Fruit fly (Drosophila melanogaster) whole organism, embryonic: ENCODE data around the gene CG17187.

Source experiments
- Abd-B ChIP-seq: fragments of 200-800 bp; sonication (Bioruptor generic); optimal IDR thresholded peaks from 2 replicates; lab custom pipeline; 2018; ENCODE audit warnings: missing biosample characterization, mild to moderate bottlenecking, missing genetic modification characterization, moderate library complexity
- Adf1 ChIP-seq: fragments of 200-800 bp; sonication (Bioruptor generic); IDR thresholded peaks from 2 replicates; pipeline ENCODE4 v1.3.6; 2022; ENCODE audit warnings: missing biosample characterization, missing genetic modification characterization
- Asciz ChIP-seq: fragments of 200-800 bp; sonication (Bioruptor generic); optimal IDR thresholded peaks from 2 replicates; lab custom pipeline; 2017; ENCODE audit warnings: missing biosample characterization, mild to moderate bottlenecking, missing genetic modification characterization, missing genetic modification reagents
- BEAF-32 ChIP-seq: fragments of 200-800 bp; sonication (Bioruptor generic); optimal IDR thresholded peaks from 3 replicates; lab custom pipeline; 2017; ENCODE audit warnings: missing biosample characterization, missing genetic modification characterization, mild to moderate bottlenecking, moderate library complexity, missing genetic modification reagents
- C15 ChIP-seq: fragments of 200-800 bp; sonication (Bioruptor generic); IDR thresholded peaks from 3 replicates; pipeline ENCODE4 v1.3.6; 2022; ENCODE audit warnings: missing biosample characterization, missing genetic modification characterization
- CG11398 ChIP-seq: fragments of 200-800 bp; sonication (Bioruptor generic); optimal IDR thresholded peaks from 2 replicates; lab custom pipeline; 2016; ENCODE audit warnings: missing biosample characterization, missing genetic modification characterization
- CG11504 ChIP-seq: fragments of 200-800 bp; sonication (Bioruptor generic); optimal IDR thresholded peaks from 3 replicates; lab custom pipeline; 2019; ENCODE audit warnings: missing biosample characterization, mild to moderate bottlenecking, missing genetic modification characterization, moderate library complexity
- CG11695 ChIP-seq: fragments of 200-800 bp; sonication (Bioruptor generic); IDR thresholded peaks from 3 replicates; pipeline ENCODE4 v1.3.6; 2022; ENCODE audit warnings: missing biosample characterization, missing genetic modification characterization
- CG12104 ChIP-seq: fragments of 200-800 bp; sonication (Bioruptor generic); optimal IDR thresholded peaks from 3 replicates; lab custom pipeline; 2016; ENCODE audit warnings: missing biosample characterization, missing genetic modification characterization
- CG12236 ChIP-seq: fragments of 200-800 bp; sonication (Bioruptor generic); optimal IDR thresholded peaks from 2 replicates; lab custom pipeline; 2016; ENCODE audit warnings: missing biosample characterization, missing genetic modification characterization
- CG13894 ChIP-seq: fragments of 200-800 bp; sonication (Bioruptor generic); optimal IDR thresholded peaks from 3 replicates; lab custom pipeline; 2018; ENCODE audit warnings: missing biosample characterization, mild to moderate bottlenecking, missing genetic modification characterization, moderate library complexity
- CG1792 ChIP-seq: fragments of 200-800 bp; sonication (Bioruptor generic); optimal IDR thresholded peaks from 2 replicates; lab custom pipeline; 2016; ENCODE audit warnings: missing biosample characterization, missing genetic modification characterization
- CG30020 ChIP-seq: fragments of 200-800 bp; optimal IDR thresholded peaks from 2 replicates; lab custom pipeline; 2019; ENCODE audit warnings: missing biosample characterization, mild to moderate bottlenecking, missing genetic modification characterization, moderate library complexity
- CG32772 ChIP-seq: fragments of 200-800 bp; sonication (Bioruptor generic); IDR thresholded peaks from 2 replicates; pipeline ENCODE4 v1.3.6; 2022; ENCODE audit warnings: missing biosample characterization, missing genetic modification characterization
- CG4282 ChIP-seq: fragments of 200-800 bp; sonication (Bioruptor generic); optimal IDR thresholded peaks from 2 replicates; lab custom pipeline; 2016; ENCODE audit warnings: missing biosample characterization, missing genetic modification characterization
- CG4854 ChIP-seq: fragments of 200-800 bp; sonication (Bioruptor generic); optimal IDR thresholded peaks from 2 replicates; lab custom pipeline; 2016; ENCODE audit warnings: missing biosample characterization, missing genetic modification characterization, inconsistent platforms
- CG6254 ChIP-seq: fragments of 200-800 bp; sonication (Bioruptor generic); optimal IDR thresholded peaks from 3 replicates; lab custom pipeline; 2017; ENCODE audit warnings: mild to moderate bottlenecking, missing biosample characterization, missing genetic modification reagents, missing genetic modification characterization
- CG6791 ChIP-seq: fragments of 200-800 bp; sonication (Bioruptor generic); IDR thresholded peaks from 3 replicates; pipeline ENCODE4 v1.3.6; 2022; ENCODE audit warnings: missing biosample characterization, missing genetic modification characterization; ENCODE audit not compliant: partially characterized antibody
- CG8359 ChIP-seq: fragments of 200-800 bp; sonication (Bioruptor generic); optimal IDR thresholded peaks from 2 replicates; lab custom pipeline; 2017; ENCODE audit warnings: missing biosample characterization, mild to moderate bottlenecking, missing genetic modification characterization, borderline replicate concordance
- CG8478 ChIP-seq: fragments of >200 bp; optimal IDR thresholded peaks from 2 replicates; lab custom pipeline; 2018
- D ChIP-seq, 2 experiments: fragments of 200-800 bp in 1 of 2; fragments of >200 bp in 1 of 2; sonication (Bioruptor generic) in 1 of 2; optimal IDR thresholded peaks; 2 replicates in 1 of 2; 3 replicates in 1 of 2; lab custom pipeline; 2017; ENCODE audit warnings: mild to moderate bottlenecking in 1 of 2, missing biosample characterization in 1 of 2, missing genetic modification characterization in 1 of 2, missing genetic modification reagents in 1 of 2
- HLH54F ChIP-seq: fragments of 200-800 bp; sonication (Bioruptor generic); optimal IDR thresholded peaks from 3 replicates; lab custom pipeline; 2016; ENCODE audit warnings: missing biosample characterization, missing genetic modification characterization
- Hr3 ChIP-seq: fragments of 200-800 bp; sonication (Bioruptor generic); optimal IDR thresholded peaks from 3 replicates; lab custom pipeline; 2016; ENCODE audit warnings: missing biosample characterization, missing genetic modification characterization
- Lhr ChIP-seq: fragments of 200-800 bp; sonication (Bioruptor generic); optimal IDR thresholded peaks from 3 replicates; lab custom pipeline; 2017; ENCODE audit warnings: mild to moderate bottlenecking, missing biosample characterization, missing genetic modification reagents, missing genetic modification characterization
- Nf-YB ChIP-seq: fragments of 200-800 bp; sonication (Bioruptor generic); optimal IDR thresholded peaks from 3 replicates; lab custom pipeline; 2019; ENCODE audit warnings: missing biosample characterization, mild to moderate bottlenecking, missing genetic modification characterization, moderate library complexity
- PHDP ChIP-seq: fragments of 200-800 bp; sonication (Bioruptor generic); optimal IDR thresholded peaks from 3 replicates; lab custom pipeline; 2018; ENCODE audit warnings: missing biosample characterization, mild to moderate bottlenecking, missing genetic modification characterization, moderate library complexity
- Rfx ChIP-seq: fragments of 200-800 bp; sonication (Bioruptor generic); IDR thresholded peaks from 2 replicates; pipeline ENCODE4 v1.3.6; 2022; ENCODE audit warnings: missing biosample characterization, missing genetic modification characterization
- TFAM ChIP-seq: fragments of 200-800 bp; sonication (Bioruptor generic); optimal IDR thresholded peaks from 2 replicates; lab custom pipeline; 2017; ENCODE audit warnings: missing biosample characterization, missing genetic modification characterization, inconsistent platforms
- Tbp ChIP-seq: fragments of >200 bp; optimal IDR thresholded peaks from 2 replicates; lab custom pipeline; 2018; ENCODE audit warnings: missing biosample characterization, missing genetic modification characterization
- Usf ChIP-seq: fragments of 200-800 bp; sonication (Bioruptor generic); optimal IDR thresholded peaks from 2 replicates; lab custom pipeline; 2017; ENCODE audit warnings: missing genotype, missing biosample characterization, missing genetic modification characterization
- al ChIP-seq: fragments of 200-800 bp; sonication (Bioruptor generic); IDR thresholded peaks from 2 replicates; pipeline ENCODE4 v1.3.6; 2022; ENCODE audit warnings: missing biosample characterization, missing genetic modification characterization
- chm ChIP-seq: fragments of 200-800 bp; sonication (Bioruptor generic); IDR thresholded peaks from 2 replicates; pipeline ENCODE4 v1.3.6; 2022; ENCODE audit warnings: missing biosample characterization, missing genetic modification characterization
- chn ChIP-seq: fragments of 200-800 bp; sonication (Bioruptor generic); optimal IDR thresholded peaks from 2 replicates; lab custom pipeline; 2016; ENCODE audit warnings: missing biosample characterization, missing genetic modification characterization
- croc ChIP-seq: fragments of 200-800 bp; sonication (Bioruptor generic); conservative IDR thresholded peaks from 3 replicates; pipeline ENCODE4 v1.3.6; 2022; ENCODE audit warnings: missing biosample characterization, missing genetic modification characterization
- da ChIP-seq: fragments of 200-800 bp; sonication (Bioruptor generic); optimal IDR thresholded peaks from 2 replicates; lab custom pipeline; 2016; ENCODE audit warnings: missing biosample characterization, missing genetic modification characterization
- danr ChIP-seq: fragments of 200-800 bp; sonication (Bioruptor generic); IDR thresholded peaks from 2 replicates; pipeline ENCODE4 v1.3.6; 2022; ENCODE audit warnings: missing biosample characterization, missing genetic modification characterization
- dati ChIP-seq: fragments of 200-800 bp; sonication (Bioruptor generic); IDR thresholded peaks from 2 replicates; pipeline ENCODE4 v1.3.6; 2022; ENCODE audit warnings: missing biosample characterization, missing genetic modification characterization
- ewg ChIP-seq: fragments of 200-800 bp; sonication (Bioruptor generic); optimal IDR thresholded peaks from 3 replicates; lab custom pipeline; 2017; ENCODE audit warnings: mild to moderate bottlenecking, missing biosample characterization, missing genetic modification reagents, missing genetic modification characterization
- gce ChIP-seq: fragments of 200-800 bp; sonication (Bioruptor generic); IDR thresholded peaks from 3 replicates; pipeline ENCODE4 v1.3.6; 2022; ENCODE audit warnings: missing biosample characterization, missing genetic modification characterization
- grau ChIP-seq: fragments of 200-800 bp; optimal IDR thresholded peaks from 3 replicates; lab custom pipeline; 2019; ENCODE audit warnings: missing biosample characterization, mild to moderate bottlenecking, missing genetic modification characterization, moderate library complexity
- gro ChIP-seq: fragments of 200-800 bp; sonication (Bioruptor generic); optimal IDR thresholded peaks from 2 replicates; lab custom pipeline; 2016; ENCODE audit warnings: missing biosample characterization, missing genetic modification characterization
- hth ChIP-seq: fragments of >200 bp; optimal IDR thresholded peaks from 2 replicates; lab custom pipeline; 2017; ENCODE audit warnings: inconsistent platforms
- jumu ChIP-seq: fragments of 200-800 bp; sonication (Bioruptor generic); optimal IDR thresholded peaks from 3 replicates; lab custom pipeline; 2016; ENCODE audit warnings: missing biosample characterization, missing genetic modification characterization
- kay ChIP-seq: fragments of 200-800 bp; sonication (Bioruptor generic); optimal IDR thresholded peaks from 2 replicates; lab custom pipeline; 2016; ENCODE audit warnings: missing biosample characterization, missing genetic modification characterization
- p53 ChIP-seq: fragments of 200-800 bp; sonication (Bioruptor generic); optimal IDR thresholded peaks from 2 replicates; lab custom pipeline; 2016; ENCODE audit warnings: missing biosample characterization, missing genetic modification characterization
- pb ChIP-seq: fragments of 200-800 bp; sonication (Bioruptor generic); optimal IDR thresholded peaks from 3 replicates; lab custom pipeline; 2016; ENCODE audit warnings: missing biosample characterization, missing genetic modification characterization
- row ChIP-seq: fragments of 200-800 bp; sonication (Bioruptor generic); IDR thresholded peaks from 3 replicates; pipeline ENCODE4 v1.3.6; 2022; ENCODE audit warnings: missing biosample characterization, missing genetic modification characterization
- sisA ChIP-seq: fragments of 200-800 bp; sonication (Bioruptor generic); IDR thresholded peaks from 2 replicates; pipeline ENCODE4 v1.3.6; 2022; ENCODE audit warnings: missing biosample characterization, missing genetic modification characterization
- twi ChIP-seq: fragments of 200-800 bp; optimal IDR thresholded peaks from 2 replicates; lab custom pipeline; 2019; ENCODE audit warnings: missing biosample characterization, mild to moderate bottlenecking, missing genetic modification characterization, moderate library complexity
- tx ChIP-seq: fragments of 200-800 bp; sonication (Bioruptor generic); optimal IDR thresholded peaks from 2 replicates; lab custom pipeline; 2016; ENCODE audit warnings: missing biosample characterization, missing genetic modification characterization
- zen ChIP-seq: fragments of 200-800 bp; sonication (Bioruptor generic); optimal IDR thresholded peaks from 3 replicates; lab custom pipeline; 2018; ENCODE audit warnings: missing biosample characterization, mild to moderate bottlenecking, missing genetic modification characterization, moderate library complexity

Gene CG17187

DNA sequence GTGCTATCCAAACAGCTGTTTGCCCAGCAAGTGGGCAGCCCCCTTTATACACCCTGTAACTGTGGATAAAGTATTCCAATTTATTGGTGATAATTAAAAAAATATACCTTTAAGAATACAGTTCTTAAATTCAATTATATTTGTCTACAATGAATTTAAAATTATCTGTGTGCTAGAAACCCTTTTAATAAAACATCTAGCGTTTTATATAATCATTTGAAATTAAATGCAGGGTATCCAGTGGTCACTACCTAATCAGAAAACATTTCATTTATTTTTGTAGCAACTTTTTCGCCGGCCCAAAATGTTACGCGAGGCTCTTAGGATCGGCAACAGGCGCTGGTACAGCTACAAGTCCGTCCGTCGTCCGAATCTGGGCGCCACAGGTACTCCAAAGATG, 5.2 kb downstream of the CG17187 start, which contains the start of gene CG17726 (continued):
- TF ChIP-seq CG12236 (GFP tag; lab: Kevin White, UChicago), result peak; percentile 91
- no peak for TF ChIP-seq CG8478 (lab: Kevin White, UChicago)
- peak; percentile 90 for TF ChIP-seq CG4854
- TF ChIP-seq CG8359 (GFP tag; lab: Kevin White, UChicago), result peak; percentile 83
- TF ChIP-seq croc (GFP tag; lab: Robert Waterston, UW), result peak; percentile 96
- TF ChIP-seq Usf (GFP tag; lab: Kevin White, UChicago), result peak; percentile 91
- TF ChIP-seq PHDP (tag; lab: Kevin White, UChicago), result peak; percentile 99
- peak; percentile 87 for TF ChIP-seq CG30020 (tag; lab: Kevin White, UChicago)
- TF ChIP-seq Abd-B (GFP tag; lab: Kevin White, UChicago), result peak; percentile 94
- TF ChIP-seq Asciz (GFP tag; lab: Kevin White, UChicago), result no peak
- peak; percentile 84 for TF ChIP-seq Adf1 (GFP tag; lab: Robert Waterston, UW)
- TF ChIP-seq Lhr (GFP tag; lab: Kevin White, UChicago), result peak; percentile 86
- peak; percentile 98 for TF ChIP-seq zen (tag; lab: Kevin White, UChicago)
- TF ChIP-seq tx (GFP tag; lab: Kevin White, UChicago), result peak; percentile 86
- peak; percentile 82 for TF ChIP-seq CG11398
- TF ChIP-seq kay (GFP tag; lab: Kevin White, UChicago), result peak; percentile 87
- TF ChIP-seq Nf-YB (GFP tag; lab: Kevin White, UChicago), result peak; percentile 89
- peak; percentile 62 for TF ChIP-seq CG1792 (GFP tag; lab: Kevin White, UChicago)
- TF ChIP-seq CG6254, result peak; percentile 92
- TF ChIP-seq gro, result peak; percentile 80
- TF ChIP-seq C15 (GFP tag; lab: Robert Waterston, UW), result peak; percentile 92
- peak; percentile 99 for TF ChIP-seq chm (GFP tag; lab: Robert Waterston, UW)
- TF ChIP-seq al, result peak; percentile 95
- TF ChIP-seq da, result peak; percentile 88
- peak; percentile 57 for TF ChIP-seq pb
- TF ChIP-seq Hr3 (GFP tag; lab: Kevin White, UChicago), result peak; percentile 97
- TF ChIP-seq D (optimal IDR thresholded peaks at IDR 0.05; lab: Kevin White, UChicago), result no peak
- TF ChIP-seq D (GFP tag; optimal IDR thresholded peaks at IDR 0.05; lab: Kevin White, UChicago), result peak; percentile 89
- TF ChIP-seq jumu (GFP tag; lab: Kevin White, UChicago), result peak; percentile 79
- TF ChIP-seq CG13894 (tag; lab: Kevin White, UChicago), result peak; percentile 94
- peak; percentile 13 for TF ChIP-seq CG4282
- TF ChIP-seq row (GFP tag; lab: Robert Waterston, UW), result peak; percentile 100
- TF ChIP-seq HLH54F, result peak; percentile 78
- TF ChIP-seq chn (GFP tag; lab: Kevin White, UChicago), result peak; percentile 94
- peak; percentile 89 for TF ChIP-seq CG12104 (GFP tag; lab: Kevin White, UChicago)
- TF ChIP-seq gce (GFP tag; lab: Robert Waterston, UW), result peak; percentile 98
- peak; percentile 96 for TF ChIP-seq twi (tag; lab: Kevin White, UChicago)
- TF ChIP-seq hth, result no peak
- peak; percentile 98 for TF ChIP-seq CG32772 (GFP tag; lab: Robert Waterston, UW)
- TF ChIP-seq CG11695 (GFP tag; lab: Robert Waterston, UW), result peak; percentile 98
- no peak for TF ChIP-seq Tbp (GFP tag; lab: Kevin White, UChicago)
- TF ChIP-seq dati, result peak; percentile 94
- peak; percentile 16 for TF ChIP-seq BEAF-32
- peak; percentile 95 for TF ChIP-seq CG11504 (tag; lab: Kevin White, UChicago)
- TF ChIP-seq ewg (GFP tag; lab: Kevin White, UChicago), result peak; percentile 93
- TF ChIP-seq Rfx (GFP tag; lab: Robert Waterston, UW), result peak; percentile 98
- peak; percentile 97 for TF ChIP-seq sisA
- peak; percentile 93 for TF ChIP-seq danr
- TF ChIP-seq TFAM, result peak; percentile 90
- no peak for TF ChIP-seq CG6791 (GFP tag; lab: Robert Waterston, UW)
- TF ChIP-seq p53 (GFP tag; lab: Kevin White, UChicago), result peak; percentile 56
- TF ChIP-seq grau (tag; lab: Kevin White, UChicago), result peak; percentile 97
